Fruit fly (Drosophila melanogaster) whole organism, embryonic: ENCODE measurements around the gene Pino.
A peak's percentile ranks its signal among the peaks of the same experiment; 100 is the strongest.

Experiments
- B-H1 ChIP-seq: fragments of 200-800 bp; sonication (Bioruptor generic); IDR thresholded peaks from 3 replicates; pipeline ENCODE4 v1.3.6; 2022; ENCODE audit warnings: missing biosample characterization, missing genetic modification characterization
- CG11093 ChIP-seq: fragments of 200-800 bp; sonication (Bioruptor generic); IDR thresholded peaks from 3 replicates; pipeline ENCODE4 v1.3.6; 2022; ENCODE audit warnings: missing biosample characterization, missing genetic modification characterization
- CG11398 ChIP-seq: fragments of 200-800 bp; sonication (Bioruptor generic); optimal IDR thresholded peaks from 2 replicates; lab custom pipeline; 2016; ENCODE audit warnings: missing biosample characterization, missing genetic modification characterization
- CG11560 ChIP-seq: fragments of 200-800 bp; sonication (Bioruptor generic); IDR thresholded peaks from 3 replicates; pipeline ENCODE4 v1.3.6; 2022; ENCODE audit warnings: missing biosample characterization, missing genetic modification characterization
- CG12104 ChIP-seq: fragments of 200-800 bp; sonication (Bioruptor generic); optimal IDR thresholded peaks from 3 replicates; lab custom pipeline; 2016; ENCODE audit warnings: missing biosample characterization, missing genetic modification characterization
- CG12942 ChIP-seq: fragments of 200-800 bp; sonication (Bioruptor generic); optimal IDR thresholded peaks from 3 replicates; lab custom pipeline; 2016; ENCODE audit warnings: missing biosample characterization, missing genetic modification characterization
- CG14014 ChIP-seq: fragments of 200-800 bp; sonication (Bioruptor generic); IDR thresholded peaks from 2 replicates; pipeline ENCODE4 v1.3.6; 2022; ENCODE audit warnings: missing biosample characterization, missing genetic modification characterization
- CG15011 ChIP-seq: fragments of 200-800 bp; sonication (Bioruptor generic); optimal IDR thresholded peaks from 3 replicates; lab custom pipeline; 2018; ENCODE audit warnings: missing biosample characterization, mild to moderate bottlenecking, missing genetic modification characterization
- CG18476 ChIP-seq: fragments of 200-800 bp; sonication (Bioruptor generic); optimal IDR thresholded peaks from 2 replicates; lab custom pipeline; 2016; ENCODE audit warnings: missing biosample characterization, mild to moderate bottlenecking, missing genetic modification characterization
- CG2678 ChIP-seq: fragments of 200-800 bp; sonication (Bioruptor generic); optimal IDR thresholded peaks from 3 replicates; lab custom pipeline; 2019; ENCODE audit warnings: missing biosample characterization, mild to moderate bottlenecking, missing genetic modification characterization, moderate library complexity
- CG34376 ChIP-seq: fragments of 200-800 bp; sonication (Bioruptor generic); optimal IDR thresholded peaks from 2 replicates; lab custom pipeline; 2018; ENCODE audit warnings: missing biosample characterization, mild to moderate bottlenecking, missing genetic modification characterization
- CG4282 ChIP-seq: fragments of 200-800 bp; sonication (Bioruptor generic); optimal IDR thresholded peaks from 2 replicates; lab custom pipeline; 2016; ENCODE audit warnings: missing biosample characterization, missing genetic modification characterization
- CG4360 ChIP-seq: fragments of 200-800 bp; sonication (Bioruptor generic); IDR thresholded peaks from 2 replicates; pipeline ENCODE4 v1.3.6; 2022; ENCODE audit warnings: missing biosample characterization, missing genetic modification characterization
- CG6272 ChIP-seq: fragments of 200-800 bp; sonication (Bioruptor generic); IDR thresholded peaks from 2 replicates; pipeline ENCODE4 v1.3.6; 2022; ENCODE audit warnings: missing biosample characterization, missing genetic modification characterization
- CG6791 ChIP-seq: fragments of 200-800 bp; sonication (Bioruptor generic); IDR thresholded peaks from 3 replicates; pipeline ENCODE4 v1.3.6; 2022; ENCODE audit warnings: missing biosample characterization, missing genetic modification characterization; ENCODE audit not compliant: partially characterized antibody
- D19A ChIP-seq: fragments of 200-800 bp; optimal IDR thresholded peaks from 3 replicates; lab custom pipeline; 2019; ENCODE audit warnings: missing biosample characterization, mild to moderate bottlenecking, missing genetic modification characterization, moderate library complexity
- Drgx ChIP-seq: fragments of 200-800 bp; sonication (Bioruptor generic); IDR thresholded peaks from 2 replicates; pipeline ENCODE4 v1.3.6; 2022; ENCODE audit warnings: missing biosample characterization, missing genetic modification characterization
- Eip74EF ChIP-seq, 2 experiments: fragments of 200-800 bp in 1 of 2; fragments of >200 bp in 1 of 2; sonication (Bioruptor generic) in 1 of 2; optimal IDR thresholded peaks; 2 replicates each; lab custom pipeline; 2017 to 2019; ENCODE audit warnings: missing biosample characterization in 2 of 2, missing genetic modification characterization in 2 of 2, mild to moderate bottlenecking in 1 of 2, moderate library complexity in 1 of 2
- Fer3 ChIP-seq: fragments of 200-800 bp; sonication (Bioruptor generic); optimal IDR thresholded peaks from 2 replicates; lab custom pipeline; 2018; ENCODE audit warnings: missing biosample characterization, mild to moderate bottlenecking, missing genetic modification characterization, moderate library complexity
- Gug ChIP-seq: fragments of 200-800 bp; sonication (Bioruptor generic); IDR thresholded peaks from 4 replicates; pipeline ENCODE4 v1.3.6; 2022; ENCODE audit warnings: missing biosample characterization, missing genetic modification characterization
- HHEX ChIP-seq: fragments of 200-800 bp; sonication (Bioruptor generic); optimal IDR thresholded peaks from 3 replicates; lab custom pipeline; 2017; ENCODE audit warnings: missing biosample characterization, mild to moderate bottlenecking, missing genetic modification characterization, missing genetic modification reagents
- Lim3 ChIP-seq: fragments of 200-800 bp; sonication (Bioruptor generic); IDR thresholded peaks from 2 replicates; pipeline ENCODE4 v1.3.6; 2022; ENCODE audit warnings: missing biosample characterization, missing genetic modification characterization
- Max ChIP-seq: fragments of 200-800 bp; sonication (Bioruptor generic); optimal IDR thresholded peaks from 2 replicates; lab custom pipeline; 2016; ENCODE audit warnings: missing biosample characterization, mild to moderate bottlenecking, missing genetic modification characterization
- Meics ChIP-seq: fragments of 200-800 bp; sonication (Bioruptor generic); optimal IDR thresholded peaks from 2 replicates; lab custom pipeline; 2017; ENCODE audit warnings: missing biosample characterization, mild to moderate bottlenecking, missing genetic modification characterization
- NFAT ChIP-seq: fragments of 200-800 bp; sonication (Bioruptor generic); IDR thresholded peaks from 2 replicates; pipeline ENCODE4 v1.3.6; 2022; ENCODE audit warnings: missing biosample characterization, missing genetic modification characterization
- Nf-YA ChIP-seq: fragments of 200-800 bp; sonication (Bioruptor generic); IDR thresholded peaks from 2 replicates; pipeline ENCODE4 v1.3.6; 2022; ENCODE audit warnings: missing biosample characterization, missing genetic modification characterization
- Pdp1 ChIP-seq, 2 experiments: fragments of 200-800 bp; sonication (Bioruptor generic); optimal IDR thresholded peaks; 3 replicates each; lab custom pipeline; 2016; ENCODE audit warnings: missing biosample characterization in 2 of 2, missing genetic modification characterization in 2 of 2, mild to moderate bottlenecking in 1 of 2, moderate library complexity in 1 of 2
- abd-A ChIP-seq: fragments of 200-800 bp; sonication (Bioruptor generic); optimal IDR thresholded peaks from 3 replicates; lab custom pipeline; 2019; ENCODE audit warnings: missing biosample characterization, mild to moderate bottlenecking, missing genetic modification characterization, moderate library complexity
- ac ChIP-seq: fragments of 200-800 bp; sonication (Bioruptor generic); optimal IDR thresholded peaks from 3 replicates; lab custom pipeline; 2017; ENCODE audit warnings: missing biosample characterization, mild to moderate bottlenecking, missing genetic modification characterization
- bigmax ChIP-seq: fragments of 200-800 bp; sonication (Bioruptor generic); optimal IDR thresholded peaks from 2 replicates; lab custom pipeline; 2018; ENCODE audit warnings: missing biosample characterization, mild to moderate bottlenecking, missing genetic modification characterization
- br ChIP-seq: fragments of >200 bp; optimal IDR thresholded peaks from 2 replicates; lab custom pipeline; 2017
- bsh ChIP-seq, 2 experiments: fragments of 200-800 bp; sonication (Bioruptor generic); optimal IDR thresholded peaks; 2 replicates each; lab custom pipeline; 2017 to 2018; ENCODE audit warnings: mild to moderate bottlenecking in 2 of 2, missing biosample characterization in 2 of 2, missing genetic modification characterization in 2 of 2, moderate library complexity in 1 of 2
- cas ChIP-seq: fragments of 200-800 bp; sonication (Bioruptor generic); IDR thresholded peaks from 2 replicates; pipeline ENCODE4 v1.3.6; 2022; ENCODE audit warnings: missing biosample characterization, missing genetic modification characterization
- caup ChIP-seq: fragments of 200-800 bp; sonication (Bioruptor generic); optimal IDR thresholded peaks from 3 replicates; lab custom pipeline; 2017; ENCODE audit warnings: missing biosample characterization, mild to moderate bottlenecking, missing genetic modification characterization, moderate library complexity; ENCODE audit not compliant: severe bottlenecking
- chinmo ChIP-seq: fragments of 200-800 bp; sonication (Bioruptor generic); IDR thresholded peaks from 4 replicates; pipeline ENCODE4 v1.3.6; 2022; ENCODE audit warnings: missing biosample characterization, missing genetic modification characterization; ENCODE audit not compliant: partially characterized antibody
- ci ChIP-seq: fragments of 200-800 bp; sonication (Bioruptor generic); IDR thresholded peaks from 3 replicates; pipeline ENCODE4 v1.3.6; 2022; ENCODE audit warnings: missing biosample characterization, missing genetic modification characterization
- crc ChIP-seq: fragments of 200-800 bp; sonication (Bioruptor generic); optimal IDR thresholded peaks from 2 replicates; lab custom pipeline; 2016; ENCODE audit warnings: missing biosample characterization, missing genetic modification characterization
- croc ChIP-seq: fragments of 200-800 bp; sonication (Bioruptor generic); conservative IDR thresholded peaks from 3 replicates; pipeline ENCODE4 v1.3.6; 2022; ENCODE audit warnings: missing biosample characterization, missing genetic modification characterization
- gfzf ChIP-seq: fragments of 200-800 bp; sonication (Bioruptor generic); optimal IDR thresholded peaks from 2 replicates; lab custom pipeline; 2016; ENCODE audit warnings: missing biosample characterization, mild to moderate bottlenecking, missing genetic modification characterization, moderate library complexity
- grau ChIP-seq: fragments of 200-800 bp; optimal IDR thresholded peaks from 3 replicates; lab custom pipeline; 2019; ENCODE audit warnings: missing biosample characterization, mild to moderate bottlenecking, missing genetic modification characterization, moderate library complexity
- gsb ChIP-seq: fragments of 200-800 bp; sonication (Bioruptor generic); IDR thresholded peaks from 2 replicates; pipeline ENCODE4 v1.3.6; 2022; ENCODE audit warnings: missing biosample characterization, missing genetic modification characterization
- hkb ChIP-seq, 2 experiments: fragments of 200-800 bp in 1 of 2; fragments of >200 bp in 1 of 2; sonication (Bioruptor generic) in 1 of 2; IDR thresholded peaks in 1 of 2; optimal IDR thresholded peaks in 1 of 2; 2 replicates each; pipeline versions ENCODE4 v1.3.6 to Lab custom; 2017 to 2022; ENCODE audit warnings: missing biosample characterization in 1 of 2, missing genetic modification characterization in 1 of 2
- luna ChIP-seq: fragments of 200-800 bp; sonication (Bioruptor generic); optimal IDR thresholded peaks from 2 replicates; lab custom pipeline; 2016; ENCODE audit warnings: missing biosample characterization, missing genetic modification characterization
- nom ChIP-seq: fragments of 200-800 bp; sonication (Bioruptor generic); optimal IDR thresholded peaks from 2 replicates; lab custom pipeline; 2017; ENCODE audit warnings: missing biosample characterization, missing genetic modification characterization, mild to moderate bottlenecking, moderate library complexity, missing genetic modification reagents
- salm ChIP-seq: fragments of 200-800 bp; sonication (Bioruptor generic); optimal IDR thresholded peaks from 2 replicates; lab custom pipeline; 2018; ENCODE audit warnings: missing biosample characterization, mild to moderate bottlenecking, missing genetic modification characterization
- sisA ChIP-seq: fragments of 200-800 bp; sonication (Bioruptor generic); IDR thresholded peaks from 2 replicates; pipeline ENCODE4 v1.3.6; 2022; ENCODE audit warnings: missing biosample characterization, missing genetic modification characterization
- slbo ChIP-seq: fragments of 200-800 bp; sonication (Bioruptor generic); IDR thresholded peaks from 2 replicates; pipeline ENCODE4 v1.3.6; 2022; ENCODE audit warnings: missing biosample characterization, missing genetic modification characterization
- ssp ChIP-seq: fragments of 200-800 bp; sonication (Bioruptor generic); IDR thresholded peaks from 2 replicates; pipeline ENCODE4 v1.3.6; 2022; ENCODE audit warnings: missing biosample characterization, missing genetic modification characterization
- toy ChIP-seq: fragments of 200-800 bp; sonication (Bioruptor generic); IDR thresholded peaks from 2 replicates; pipeline ENCODE4 v1.3.6; 2022; ENCODE audit warnings: missing biosample characterization, missing genetic modification characterization
- zfh1 ChIP-seq: fragments of 200-800 bp; sonication (Bioruptor generic); IDR thresholded peaks from 3 replicates; pipeline ENCODE4 v1.3.6; 2022; ENCODE audit warnings: missing biosample characterization, missing genetic modification characterization

Pino gene

DNA sequence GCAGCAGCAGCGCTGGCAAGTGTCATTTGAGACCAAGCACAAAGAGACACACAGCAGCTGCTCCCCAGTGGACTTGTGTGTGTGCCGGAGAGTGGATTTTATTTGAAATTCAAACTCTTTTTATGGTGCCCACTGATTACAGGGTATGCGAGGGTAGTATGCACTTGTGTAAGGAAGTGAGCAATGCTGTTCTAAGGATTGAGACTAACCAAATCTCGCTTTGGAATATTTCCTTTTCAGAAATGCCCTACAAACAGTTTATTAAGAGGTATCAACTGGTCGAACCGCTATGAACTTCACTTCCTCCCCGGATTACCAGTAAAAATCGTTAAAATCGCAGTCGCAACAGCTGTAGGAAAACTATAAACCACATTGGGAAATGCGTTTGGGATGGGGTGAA lies 53.0 kb downstream of the Pino start (continued):
- peak; percentile 67 for TF ChIP-seq CG4360 (GFP tag; lab: Robert Waterston, UW)
- peak; percentile 77; the same call in 2 of the 3 replicates for TF ChIP-seq CG11560 (tag; lab: Robert Waterston, UW)
- no peak for TF ChIP-seq luna (GFP tag; lab: Kevin White, UChicago)
- TF ChIP-seq NFAT (GFP tag; lab: Robert Waterston, UW) = peak; percentile 63; the same call in 1 of the 2 replicates
- no peak for TF ChIP-seq nom (GFP tag; lab: Kevin White, UChicago)
- peak; percentile 93 for TF ChIP-seq croc (GFP tag; lab: Robert Waterston, UW)
- TF ChIP-seq crc (GFP tag; lab: Kevin White, UChicago) = peak; percentile 82
- peak; percentile 98 for TF ChIP-seq zfh1 (GFP tag; lab: Robert Waterston, UW)
- TF ChIP-seq Nf-YA (GFP tag; lab: Robert Waterston, UW) = peak; percentile 78
- TF ChIP-seq CG18476 (GFP tag; lab: Kevin White, UChicago) = peak; percentile 82
- peak; percentile 78 for TF ChIP-seq CG4282 (GFP tag; lab: Kevin White, UChicago)
- TF ChIP-seq HHEX (GFP tag; lab: Kevin White, UChicago) = peak; percentile 83
- peak; percentile 87 for TF ChIP-seq B-H1
- TF ChIP-seq D19A = peak; percentile 86
- no peak for TF ChIP-seq br (lab: Kevin White, UChicago)
- TF ChIP-seq grau (tag; lab: Kevin White, UChicago) = peak; percentile 82
- TF ChIP-seq salm (tag; lab: Kevin White, UChicago) = peak; percentile 86
- TF ChIP-seq Meics (GFP tag; lab: Kevin White, UChicago) = peak; percentile 61
- peak in 1 of 2 experiments; percentile 81 for TF ChIP-seq Eip74EF (GFP tag; optimal IDR thresholded peaks at IDR 0.05; lab: Kevin White, UChicago)
- peak; percentile 58 for TF ChIP-seq CG15011 (GFP tag; lab: Kevin White, UChicago)
- peak; percentile 87 for TF ChIP-seq Lim3 (GFP tag; lab: Robert Waterston, UW)
- peak; percentile 91 for TF ChIP-seq CG14014
- TF ChIP-seq Max (GFP tag; lab: Kevin White, UChicago) = peak; percentile 78
- TF ChIP-seq CG11093 = peak; percentile 93
- no peak for TF ChIP-seq CG6791 (GFP tag; lab: Robert Waterston, UW)
- TF ChIP-seq sisA (GFP tag; lab: Robert Waterston, UW) = peak; percentile 97
- TF ChIP-seq Gug (GFP tag; lab: Robert Waterston, UW) = peak; percentile 95
- peak; percentile 76 for TF ChIP-seq caup (GFP tag; lab: Kevin White, UChicago)
- TF ChIP-seq ci (GFP tag; lab: Robert Waterston, UW) = peak; percentile 98
- TF ChIP-seq CG2678 (tag; lab: Kevin White, UChicago) = peak; percentile 87
- TF ChIP-seq ssp (GFP tag; lab: Robert Waterston, UW) = peak; percentile 86
- TF ChIP-seq Fer3 (tag; lab: Kevin White, UChicago) = peak; percentile 78
- TF ChIP-seq toy = peak; percentile 65; the same call in 1 of the 2 replicates
- TF ChIP-seq CG12942 = peak; percentile 91
- TF ChIP-seq chinmo (GFP tag; lab: Robert Waterston, UW) = no peak
- TF ChIP-seq gsb = peak; percentile 55
- TF ChIP-seq bigmax = no peak
- peak; percentile 89 for TF ChIP-seq ac (GFP tag; lab: Kevin White, UChicago)
- peak; percentile 41 to 96 for TF ChIP-seq bsh (GFP tag; optimal IDR thresholded peaks at IDR 0.05; lab: Kevin White, UChicago)
- peak; percentile 91 for TF ChIP-seq slbo
- TF ChIP-seq CG6272 (GFP tag; lab: Robert Waterston, UW) = peak; percentile 82
- no peak for TF ChIP-seq gfzf
- TF ChIP-seq hkb (optimal IDR thresholded peaks at IDR 0.05; lab: Kevin White, UChicago) = no peak
- peak; percentile 92 for TF ChIP-seq hkb (GFP tag; IDR thresholded peaks at IDR 0.05; lab: Robert Waterston, UW)
- TF ChIP-seq Drgx (GFP tag; lab: Robert Waterston, UW) = peak; percentile 82
- peak; percentile 74 for TF ChIP-seq CG12104 (GFP tag; lab: Kevin White, UChicago)
- TF ChIP-seq CG34376 (GFP tag; lab: Kevin White, UChicago) = no peak
- TF ChIP-seq CG11398 (GFP tag; lab: Kevin White, UChicago) = peak; percentile 86
- peak; percentile 14 for TF ChIP-seq abd-A (tag; lab: Kevin White, UChicago)
- TF ChIP-seq cas (GFP tag; lab: Robert Waterston, UW) = peak; percentile 42; the same call in 1 of the 2 replicates
- TF ChIP-seq Pdp1 (GFP tag; optimal IDR thresholded peaks at IDR 0.05; lab: Kevin White, UChicago) = peak; percentile 91 to 93
